Fruit fly (Drosophila melanogaster): ENCODE results near the gene CG13454.
A peak's percentile ranks its signal among the peaks of the same experiment; 100 is the strongest.

DNA sequence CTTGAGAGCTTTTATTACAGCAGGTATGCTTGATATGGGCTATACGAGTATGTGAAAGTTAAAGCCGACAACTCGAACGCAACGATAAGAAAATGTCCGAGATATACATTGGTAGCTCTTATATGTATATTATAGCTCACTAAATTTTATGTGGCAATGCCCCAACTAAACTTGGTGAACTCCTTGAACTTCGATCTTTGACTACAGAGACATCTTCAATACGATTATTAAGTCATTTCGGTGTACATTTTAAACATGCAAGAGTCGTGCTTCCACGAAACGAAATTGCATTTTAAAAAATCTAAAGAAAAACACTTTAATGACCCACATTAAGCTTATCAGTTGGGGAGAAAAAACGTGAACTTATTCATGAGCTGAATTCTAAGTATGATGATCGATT, 19.7 kb upstream of the CG13454 start:
- TF ChIP-seq tj (GFP tag; optimal IDR thresholded peaks at IDR 0.05) = no peak
- TF ChIP-seq CG33017 (tag; optimal IDR thresholded peaks at IDR 0.05) = no peak
- TF ChIP-seq kay (GFP tag; ENCODE audit: borderline replicate concordance) = peak; percentile 38
- TF ChIP-seq CG5204 (GFP tag; optimal IDR thresholded peaks at IDR 0.05) = no peak
- TF ChIP-seq CG11617 (GFP tag; optimal IDR thresholded peaks at IDR 0.05) = no peak
- no peak for TF ChIP-seq Hr96 (GFP tag; optimal IDR thresholded peaks at IDR 0.05)
- TF ChIP-seq cic (GFP tag; optimal IDR thresholded peaks at IDR 0.05) = no peak
- no peak for TF ChIP-seq CG1620 (GFP tag; optimal IDR thresholded peaks at IDR 0.05)

All from whole organism, adult.